Fruit fly (Drosophila melanogaster): Measurements from ENCODE around the gene CG3288.

The CG3288 gene

DNA sequence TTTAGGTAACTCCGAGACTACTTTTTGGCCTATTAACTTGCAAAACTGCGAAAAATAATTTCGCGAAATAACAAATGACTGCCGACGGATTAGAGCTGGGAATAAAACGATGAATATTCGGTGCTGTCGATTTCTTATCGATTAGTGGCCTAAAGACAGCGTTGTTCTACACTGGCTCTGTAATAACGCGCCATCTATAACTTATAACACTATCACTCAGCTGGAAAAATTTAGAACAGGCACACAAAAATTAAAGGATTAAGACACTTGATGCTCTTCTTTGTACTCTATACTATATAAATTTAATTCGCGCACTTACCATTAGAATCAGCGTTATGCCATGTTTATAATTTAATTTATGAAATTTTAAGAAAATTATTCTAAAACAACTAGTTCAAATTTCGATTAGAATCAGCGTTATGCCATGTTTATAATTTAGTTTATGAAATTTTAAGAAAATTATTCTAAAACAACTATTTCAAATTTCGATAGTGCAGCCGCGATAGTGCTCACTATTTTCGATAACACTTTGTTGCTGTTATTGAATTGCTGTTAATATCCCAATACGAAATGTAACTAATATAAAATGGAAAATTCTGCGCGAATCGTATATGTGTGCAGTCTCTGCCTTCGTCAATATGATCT is 5.6 kb downstream of the CG3288 start, which contains the start of the genes CSN3 and CG11456 (continued):
- TF ChIP-seq CG15601 (tag; optimal IDR thresholded peaks at IDR 0.05): no peak
- TF ChIP-seq sim (GFP tag; IDR thresholded peaks at IDR 0.05): no peak
- TF ChIP-seq ems (GFP tag; optimal IDR thresholded peaks at IDR 0.05): no peak
- TF ChIP-seq fru (optimal IDR thresholded peaks at IDR 0.05): no peak
- TF ChIP-seq CG7928 (GFP tag; optimal IDR thresholded peaks at IDR 0.05): no peak
- no peak for TF ChIP-seq CG17912 (GFP tag; optimal IDR thresholded peaks at IDR 0.05)
- TF ChIP-seq Dip2 (GFP tag; IDR thresholded peaks at IDR 0.05): peak; percentile 80
- peak; percentile 67 for TF ChIP-seq CG16813 (GFP tag; IDR thresholded peaks at IDR 0.05; ENCODE audit: partially characterized antibody)
- TF ChIP-seq lilli (GFP tag; optimal IDR thresholded peaks at IDR 0.05): peak; percentile 58
- peak; percentile 58 for TF ChIP-seq CoRest (tag; optimal IDR thresholded peaks at IDR 0.05)
- no peak for TF ChIP-seq Hey (tag; optimal IDR thresholded peaks at IDR 0.05)
- no peak for TF ChIP-seq Nf-YC (tag; optimal IDR thresholded peaks at IDR 0.05)
- TF ChIP-seq CG18011 (GFP tag; optimal IDR thresholded peaks at IDR 0.05): no peak
- TF ChIP-seq nom (GFP tag; optimal IDR thresholded peaks at IDR 0.05): no peak
- peak; percentile 58 for TF ChIP-seq CG30403 (GFP tag; optimal IDR thresholded peaks at IDR 0.05)
- TF ChIP-seq CG4328 (GFP tag; optimal IDR thresholded peaks at IDR 0.05): no peak
- TF ChIP-seq NK7.1 (GFP tag; optimal IDR thresholded peaks at IDR 0.05): no peak
- TF ChIP-seq Bteb2 (GFP tag; optimal IDR thresholded peaks at IDR 0.05): peak; percentile 49
- TF ChIP-seq ato (GFP tag; IDR thresholded peaks at IDR 0.05; ENCODE audit: partially characterized antibody): peak; percentile 50; the same call in 1 of the 2 replicates
- no peak for TF ChIP-seq ci (GFP tag; IDR thresholded peaks at IDR 0.05)
- TF ChIP-seq CG2199 (GFP tag; IDR thresholded peaks at IDR 0.05): 0 out of 3 replicates have a peak, but pooled peaks have one; percentile 47
- TF ChIP-seq dan (GFP tag; IDR thresholded peaks at IDR 0.05): no peak
- no peak for TF ChIP-seq Sry-β (GFP tag; optimal IDR thresholded peaks at IDR 0.05)
- peak; percentile 43 for TF ChIP-seq Chrac-16 (GFP tag; optimal IDR thresholded peaks at IDR 0.05)
- no peak for TF ChIP-seq dati (GFP tag; IDR thresholded peaks at IDR 0.05)
- no peak for TF ChIP-seq CG18619 (GFP tag; optimal IDR thresholded peaks at IDR 0.05)
- TF ChIP-seq nau (GFP tag; optimal IDR thresholded peaks at IDR 0.05): peak; percentile 30
- no peak for TF ChIP-seq ase (GFP tag; IDR thresholded peaks at IDR 0.05)
- no peak for TF ChIP-seq CrebB (tag; optimal IDR thresholded peaks at IDR 0.05)
- TF ChIP-seq CG34224 (GFP tag; IDR thresholded peaks at IDR 0.05; ENCODE audit: partially characterized antibody): peak; percentile 58
- no peak for TF ChIP-seq Lpt (GFP tag; optimal IDR thresholded peaks at IDR 0.05)
- TF ChIP-seq vvl (GFP tag; IDR thresholded peaks at IDR 0.05): no peak; the same call in 1 of the 2 replicates
- TF ChIP-seq ro (GFP tag; IDR thresholded peaks at IDR 0.05): no peak
- TF ChIP-seq caup (GFP tag; optimal IDR thresholded peaks at IDR 0.05; ENCODE audit: severe bottlenecking): peak; percentile 46
- TF ChIP-seq CG2202 (tag; optimal IDR thresholded peaks at IDR 0.05): no peak
- no peak for TF ChIP-seq CG11085 (GFP tag; IDR thresholded peaks at IDR 0.05)
- TF ChIP-seq Antp (GFP tag; optimal IDR thresholded peaks at IDR 0.05): peak; percentile 55
- TF ChIP-seq Stat92E (GFP tag; optimal IDR thresholded peaks at IDR 0.05): peak in 1 of 3 experiments; percentile 9
- TF ChIP-seq odd (GFP tag; optimal IDR thresholded peaks at IDR 0.05): no peak
- TF ChIP-seq crc (GFP tag; optimal IDR thresholded peaks at IDR 0.05): no peak
- no peak for TF ChIP-seq usp (GFP tag; optimal IDR thresholded peaks at IDR 0.05)
- no peak for TF ChIP-seq Asciz (GFP tag; optimal IDR thresholded peaks at IDR 0.05)
- TF ChIP-seq pnt (GFP tag; optimal IDR thresholded peaks at IDR 0.05): peak; percentile 5
- peak; percentile 19 for TF ChIP-seq CG9797 (GFP tag; optimal IDR thresholded peaks at IDR 0.05)
- TF ChIP-seq CG7839 (tag; optimal IDR thresholded peaks at IDR 0.05): no peak
- peak; percentile 47 for TF ChIP-seq sens (GFP tag)
- no peak for TF ChIP-seq Spps (tag; optimal IDR thresholded peaks at IDR 0.05)
- TF ChIP-seq CG8944 (GFP tag; optimal IDR thresholded peaks at IDR 0.05): peak; percentile 28
- TF ChIP-seq dmrt99B (tag; optimal IDR thresholded peaks at IDR 0.05): no peak
- TF ChIP-seq CG1603 (tag; optimal IDR thresholded peaks at IDR 0.05): peak; percentile 65
